Worm (Caenorhabditis elegans) whole organism, young adult: ENCODE data around the gene R09H10.7.

Experiments
- B0261.1 ChIP-seq: sonication (generic microtip); optimal IDR thresholded peaks from 2 replicates; lab custom pipeline; 2016; ENCODE audit warnings: mild to moderate bottlenecking, missing genetic modification characterization, moderate library complexity, missing compliant biosample characterization
- T26A5.8 ChIP-seq: sonication (generic microtip); optimal IDR thresholded peaks from 2 replicates; lab custom pipeline; 2016; ENCODE audit warnings: missing genetic modification characterization, missing compliant biosample characterization
- ama-1 ChIP-seq, 3 experiments: fragments of 150-350 bp in 1 of 3; sonication (generic microtip) in 2 of 3; optimal IDR thresholded peaks; 2 replicates each; lab custom pipeline; 2014 to 2018; ENCODE audit warnings: missing biosample characterization in 2 of 3, missing genetic modification characterization in 2 of 3, missing genetic modification reagents in 2 of 3
- atf-7 ChIP-seq: sonication (generic microtip); optimal IDR thresholded peaks from 2 replicates; lab custom pipeline; 2017; ENCODE audit warnings: mild to moderate bottlenecking, missing genetic modification characterization, missing compliant biosample characterization
- ceh-91 ChIP-seq: fragments of 200-800 bp; sonication (Bioruptor generic); IDR thresholded peaks from 2 replicates; pipeline ENCODE4 v1.3.6; 2022; ENCODE audit warnings: missing genetic modification reagents, missing genetic modification characterization, missing compliant biosample characterization
- him-1 ChIP-seq: sonication (generic microtip); optimal IDR thresholded peaks from 2 replicates; lab custom pipeline; 2016; ENCODE audit warnings: missing genotype, missing genetic modification reagents, missing genetic modification characterization, missing compliant biosample characterization
- hmg-1.2 ChIP-seq: fragments of 200-800 bp; sonication (Bioruptor generic); IDR thresholded peaks from 2 replicates; pipeline ENCODE4 v1.3.6; 2022; ENCODE audit warnings: missing genetic modification reagents, missing genetic modification characterization, missing compliant biosample characterization
- let-607 ChIP-seq, 2 experiments: fragments of 200-800 bp in 1 of 2; sonication (Bioruptor generic) in 1 of 2; sonication (generic microtip) in 1 of 2; optimal IDR thresholded peaks; 2 replicates each; lab custom pipeline; 2016 to 2018; ENCODE audit warnings: mild to moderate bottlenecking in 2 of 2, missing compliant biosample characterization in 2 of 2, missing genetic modification characterization in 2 of 2, moderate library complexity in 2 of 2, missing genotype in 1 of 2
- snpc-4 ChIP-seq, 5 experiments: fragments of 150-350 bp in 1 of 5; sonication (generic microtip) in 4 of 5; optimal IDR thresholded peaks; 2 replicates each; lab custom pipeline; 2014 to 2018; ENCODE audit warnings: missing genetic modification characterization in 5 of 5, missing biosample characterization in 3 of 5, antibody characterized with exemption in 2 of 5, mild to moderate bottlenecking in 2 of 5, missing compliant biosample characterization in 2 of 5, missing genotype in 2 of 5, moderate library complexity in 2 of 5, missing genetic modification reagents in 1 of 5
- ztf-22 ChIP-seq: fragments of 200-800 bp; sonication (Bioruptor generic); optimal IDR thresholded peaks from 2 replicates; lab custom pipeline; 2018; ENCODE audit warnings: mild to moderate bottlenecking, missing genetic modification characterization, moderate library complexity, missing compliant biosample characterization

ce11 chrIV:10628724-10629123 is 7.8 kb downstream of the R09H10.7 start, which contains the start of gene R09H10.5:
- TF ChIP-seq T26A5.8 (tag; lab: Kevin White, UChicago) (no peak), let-607 (tag; optimal IDR thresholded peaks at IDR 0.05; lab: Kevin White, UChicago) (no peak), him-1 (no peak), hmg-1.2 (GFP tag; lab: Robert Waterston, UW) (no peak), atf-7 (no peak), ama-1 (optimal IDR thresholded peaks at IDR 0.05; lab: Kevin White, UChicago) (no peak), ama-1 (GFP tag; optimal IDR thresholded peaks at IDR 0.05; lab: Kevin White, UChicago) (no peak), B0261.1 (tag; lab: Kevin White, UChicago) (no peak), ceh-91 (GFP tag; lab: Robert Waterston, UW) (no peak), snpc-4 (GFP tag; optimal IDR thresholded peaks at IDR 0.05; lab: Kevin White, UChicago) (no peak), snpc-4 (tag; optimal IDR thresholded peaks at IDR 0.05; lab: Kevin White, UChicago) (no peak), ztf-22 (GFP tag; lab: Kevin White, UChicago) (no peak)
